Fruit fly (Drosophila melanogaster): ENCODE measurements around the gene CG45045.

Gene CG45045

DNA sequence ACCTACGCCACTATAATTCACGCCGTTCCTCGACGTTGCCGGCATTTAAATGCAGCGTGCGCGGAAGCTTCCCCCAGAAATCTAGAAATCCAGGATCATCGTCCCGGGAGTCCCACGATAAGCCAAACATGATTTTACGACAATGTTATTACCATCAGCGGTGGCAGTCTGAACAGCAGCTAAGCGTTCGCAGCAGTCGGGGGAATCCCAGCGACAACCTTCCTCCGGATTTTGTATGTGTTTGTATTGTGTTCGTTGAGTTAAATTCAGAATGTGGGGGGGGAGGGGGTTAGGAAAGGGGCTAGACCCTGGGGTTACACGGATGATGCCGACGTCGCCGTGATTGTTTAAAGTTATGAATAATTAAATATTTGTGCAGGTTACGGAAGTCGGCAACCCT is 23.4 kb upstream of the CG45045 start:
- TF ChIP-seq Sox14 (GFP tag; optimal IDR thresholded peaks at IDR 0.05) (no peak), CG3919 (GFP tag; optimal IDR thresholded peaks at IDR 0.05) (no peak), svp (GFP tag) (peak; percentile 77)

DNA sequence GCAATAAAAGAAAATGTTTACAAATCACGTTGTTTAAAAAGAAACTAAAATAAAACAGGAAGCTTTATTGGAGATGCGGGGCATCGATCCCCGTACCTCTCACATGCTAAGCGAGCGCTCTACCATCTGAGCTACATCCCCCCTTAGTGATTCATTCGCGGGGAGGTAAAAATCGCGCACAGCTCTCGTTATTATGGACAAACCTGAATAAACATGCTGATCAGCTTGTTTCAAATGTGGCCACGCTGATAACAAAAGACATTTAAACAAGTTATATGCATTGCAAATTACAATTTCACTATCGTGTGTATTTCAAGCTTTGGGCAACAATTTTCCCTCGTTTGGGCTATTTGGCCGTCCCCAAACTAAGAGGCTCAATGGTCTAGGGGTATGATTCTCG is 22.1 kb upstream of the CG45045 start:
- no peak for TF ChIP-seq Met (GFP tag; optimal IDR thresholded peaks at IDR 0.05)
- TF ChIP-seq CG9139 (GFP tag; optimal IDR thresholded peaks at IDR 0.05): no peak
- no peak for TF ChIP-seq Hr38 (GFP tag; optimal IDR thresholded peaks at IDR 0.05)
- TF ChIP-seq CG10631 (GFP tag; optimal IDR thresholded peaks at IDR 0.05): no peak
- TF ChIP-seq Lpt (GFP tag; optimal IDR thresholded peaks at IDR 0.05): no peak
- no peak for TF ChIP-seq Ets21C (GFP tag; optimal IDR thresholded peaks at IDR 0.05)
- no peak for TF ChIP-seq CG3919 (GFP tag; optimal IDR thresholded peaks at IDR 0.05)
- TF ChIP-seq vri (GFP tag; optimal IDR thresholded peaks at IDR 0.05): no peak
- no peak for TF ChIP-seq Gug (GFP tag; IDR thresholded peaks at IDR 0.05)
- TF ChIP-seq Eip78C (GFP tag): no peak
- no peak for TF ChIP-seq Sox102F (GFP tag; optimal IDR thresholded peaks at IDR 0.05)
- TF ChIP-seq esn (GFP tag; optimal IDR thresholded peaks at IDR 0.05): no peak
- TF ChIP-seq CG1621 (tag; optimal IDR thresholded peaks at IDR 0.05): no peak

DNA sequence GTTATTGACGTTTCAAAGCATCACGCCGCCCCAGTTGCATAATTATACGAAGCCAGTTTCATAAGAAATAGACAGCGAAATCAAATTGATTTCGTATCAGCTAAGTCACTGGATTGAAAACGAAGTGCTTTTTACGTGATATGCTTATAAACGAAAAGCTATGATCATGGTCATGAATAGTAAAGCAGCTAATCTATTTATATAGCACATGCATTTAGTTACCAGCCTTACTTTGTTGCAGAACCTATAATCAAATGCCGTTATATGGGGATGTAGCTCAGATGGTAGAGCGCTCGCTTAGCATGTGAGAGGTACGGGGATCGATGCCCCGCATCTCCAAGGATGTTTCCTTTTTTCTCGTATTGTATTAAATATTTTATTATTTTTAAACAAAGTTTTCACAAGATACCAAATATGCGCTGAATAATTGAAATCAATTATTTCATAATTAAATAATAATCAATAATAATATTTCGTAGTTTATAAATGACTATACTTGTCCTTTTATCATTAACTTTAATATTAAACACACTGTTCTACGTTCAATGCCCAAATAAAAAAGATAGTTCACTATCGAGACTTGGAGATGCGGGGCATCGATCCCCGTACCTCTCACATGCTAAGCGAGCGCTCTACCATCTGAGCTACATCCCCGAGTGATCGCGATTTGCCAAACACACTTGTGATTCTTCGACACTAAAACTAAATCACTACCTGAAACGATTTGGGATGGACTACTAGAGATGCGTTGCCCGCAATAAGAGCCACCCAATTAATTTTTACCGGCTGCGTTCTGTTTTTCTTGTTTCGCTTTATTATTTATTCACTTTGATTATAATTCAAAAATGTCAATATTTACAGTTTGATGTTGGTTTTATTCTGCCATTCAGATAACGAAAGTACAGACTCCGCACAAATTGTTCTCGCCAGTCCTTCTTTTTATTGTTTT is 21.0 kb upstream of the CG45045 start:
- peak; percentile 33 for TF ChIP-seq fkh (GFP tag; optimal IDR thresholded peaks at IDR 0.05)
- TF ChIP-seq lz (GFP tag; optimal IDR thresholded peaks at IDR 0.05): no peak
- no peak for TF ChIP-seq Sox15 (GFP tag; optimal IDR thresholded peaks at IDR 0.05)
- TF ChIP-seq spab (GFP tag; optimal IDR thresholded peaks at IDR 0.05): no peak
- TF ChIP-seq fd85E (GFP tag; optimal IDR thresholded peaks at IDR 0.05): no peak
- TF ChIP-seq CG6792 (GFP tag; optimal IDR thresholded peaks at IDR 0.05): peak; percentile 2
- peak; percentile 21 for TF ChIP-seq esn (GFP tag; optimal IDR thresholded peaks at IDR 0.05)
- peak; percentile 34 for TF ChIP-seq Sox102F (GFP tag; optimal IDR thresholded peaks at IDR 0.05)
- peak; percentile 14 for TF ChIP-seq Met (GFP tag; optimal IDR thresholded peaks at IDR 0.05)
- peak; percentile 67 for TF ChIP-seq Eip78C (GFP tag)
- peak; percentile 84 for TF ChIP-seq dsx (GFP tag; optimal IDR thresholded peaks at IDR 0.05; ENCODE audit: poor library complexity, severe bottlenecking)
- no peak for TF ChIP-seq Smox (GFP tag; optimal IDR thresholded peaks at IDR 0.05)

DNA sequence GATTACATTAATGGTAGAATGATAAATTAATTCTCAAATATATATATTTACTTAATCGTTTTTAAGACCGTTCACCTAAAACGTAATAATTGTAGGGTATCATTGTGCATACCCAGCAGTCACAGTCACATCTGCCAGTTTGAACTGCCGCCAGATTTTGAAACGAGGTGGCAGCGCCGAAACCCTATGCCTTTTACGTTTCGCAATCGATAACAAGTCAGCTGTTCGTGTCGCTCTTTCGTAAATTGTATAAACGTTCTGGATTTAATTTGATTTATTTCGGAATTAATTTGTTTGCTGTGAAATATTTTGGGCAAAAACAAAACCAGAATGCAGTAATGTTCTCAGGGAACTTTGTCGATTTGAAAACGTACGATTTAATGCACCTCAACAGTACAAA is 19.9 kb upstream of the CG45045 start, which contains the start of gene CG14322:
Gene CG14322, plus strand, starts transcription at position 236 of the 400 bp plus-strand sequence.
- TF ChIP-seq fd85E (GFP tag; optimal IDR thresholded peaks at IDR 0.05): no peak
- TF ChIP-seq CG3032 (tag; optimal IDR thresholded peaks at IDR 0.05): peak; percentile 1

DNA sequence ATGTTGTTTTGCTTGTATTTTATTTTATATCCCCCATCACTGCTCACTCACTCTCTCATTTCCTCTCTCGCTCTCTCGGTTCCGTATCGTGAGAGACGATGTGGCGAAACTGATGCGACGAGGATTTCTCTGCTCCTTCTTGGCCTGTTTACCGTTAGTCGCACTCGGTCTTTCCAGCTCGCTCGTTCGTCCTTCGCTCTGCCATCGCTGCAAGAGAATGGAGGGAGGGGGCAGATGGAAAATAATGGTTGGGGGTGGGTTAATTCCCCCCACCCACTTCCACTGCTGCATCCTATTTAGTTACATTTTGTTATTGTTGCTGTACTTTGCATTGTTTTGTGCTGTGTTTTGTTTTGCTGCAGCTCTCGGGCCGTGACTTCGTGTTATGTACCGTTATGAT is 13.5 kb upstream of the CG45045 start:
- TF ChIP-seq CG10669 (GFP tag; optimal IDR thresholded peaks at IDR 0.05): no peak
- TF ChIP-seq CG9139 (GFP tag; optimal IDR thresholded peaks at IDR 0.05): no peak
- no peak for TF ChIP-seq CG8319 (GFP tag; optimal IDR thresholded peaks at IDR 0.05)
- no peak for TF ChIP-seq CG6276 (GFP tag; optimal IDR thresholded peaks at IDR 0.05)
- no peak for TF ChIP-seq CG8632 (GFP tag; optimal IDR thresholded peaks at IDR 0.05)
- TF ChIP-seq CG15336 (GFP tag; IDR thresholded peaks at IDR 0.05): no peak
- no peak for TF ChIP-seq CG3032 (tag; optimal IDR thresholded peaks at IDR 0.05)
- no peak for TF ChIP-seq fkh (GFP tag; optimal IDR thresholded peaks at IDR 0.05)
- no peak for TF ChIP-seq fd85E (GFP tag; optimal IDR thresholded peaks at IDR 0.05)
- TF ChIP-seq Hr4 (GFP tag; optimal IDR thresholded peaks at IDR 0.05): no peak
- TF ChIP-seq Smox (GFP tag; optimal IDR thresholded peaks at IDR 0.05): no peak
- TF ChIP-seq CG32006 (GFP tag; optimal IDR thresholded peaks at IDR 0.05): no peak
- no peak for TF ChIP-seq CG11902 (GFP tag; optimal IDR thresholded peaks at IDR 0.05)
- TF ChIP-seq lz (GFP tag; optimal IDR thresholded peaks at IDR 0.05): no peak
- TF ChIP-seq Sox15 (GFP tag; optimal IDR thresholded peaks at IDR 0.05): no peak
- TF ChIP-seq eg (GFP tag; IDR thresholded peaks at IDR 0.05): no peak
- no peak for TF ChIP-seq spab (GFP tag; optimal IDR thresholded peaks at IDR 0.05)
- no peak for TF ChIP-seq topi (GFP tag; optimal IDR thresholded peaks at IDR 0.05)
- no peak for TF ChIP-seq achi (GFP tag; optimal IDR thresholded peaks at IDR 0.05)
- TF ChIP-seq acj6 (GFP tag; optimal IDR thresholded peaks at IDR 0.05): no peak

Data from whole organism, prepupa.